Fruit fly (Drosophila melanogaster): ENCODE results near the gene GILT2.

GILT2 gene

dm6 chr3R:23639583-23639982 is 39.1 kb upstream of the GILT2 start:
- TF ChIP-seq Dek (tag; optimal IDR thresholded peaks at IDR 0.05) (no peak), HLH3B (GFP tag; IDR thresholded peaks at IDR 0.05) (no peak), aop (GFP tag; IDR thresholded peaks at IDR 0.05) (no peak), Ets65A (GFP tag) (peak; percentile 74), vvl (GFP tag; IDR thresholded peaks at IDR 0.05) (no peak), CG11085 (GFP tag; IDR thresholded peaks at IDR 0.05) (no peak), CG32532 (GFP tag; IDR thresholded peaks at IDR 0.05) (no peak), danr (GFP tag; IDR thresholded peaks at IDR 0.05) (no peak), Ets97D (GFP tag; optimal IDR thresholded peaks at IDR 0.05) (no peak), CG10654 (GFP tag; optimal IDR thresholded peaks at IDR 0.05) (no peak), tgo (GFP tag; IDR thresholded peaks at IDR 0.05) (no peak), gem (tag; optimal IDR thresholded peaks at IDR 0.05) (no peak), CG12744 (GFP tag; optimal IDR thresholded peaks at IDR 0.05) (no peak), CG10274 (GFP tag; optimal IDR thresholded peaks at IDR 0.05) (no peak), CG10543 (GFP tag; optimal IDR thresholded peaks at IDR 0.05) (no peak), Atf6 (GFP tag; IDR thresholded peaks at IDR 0.05) (0 out of 2 replicates have a peak, but pooled peaks have one; percentile 15), CG13775 (GFP tag; optimal IDR thresholded peaks at IDR 0.05) (no peak)

- TF ChIP-seq ATbp (GFP tag; optimal IDR thresholded peaks at IDR 0.05) (peak; percentile 15), sens (GFP tag) (peak; percentile 12), grau (tag; optimal IDR thresholded peaks at IDR 0.05) (peak; percentile 7), Blimp-1 (GFP tag; optimal IDR thresholded peaks at IDR 0.05) (peak; percentile 62), CG1832 (GFP tag; optimal IDR thresholded peaks at IDR 0.05) (no peak)
Measured at dm6 chr3R:23642836-23643235, 35.9 kb upstream of the GILT2 start.

dm6 chr3R:23646183-23646582 is 32.5 kb upstream of the GILT2 start:
- TF ChIP-seq CG1529 (GFP tag; optimal IDR thresholded peaks at IDR 0.05) (peak; percentile 69), gro (GFP tag; optimal IDR thresholded peaks at IDR 0.05) (peak; percentile 20), ase (GFP tag; IDR thresholded peaks at IDR 0.05) (peak; percentile 78), bigmax (GFP tag; optimal IDR thresholded peaks at IDR 0.05) (no peak), CG10543 (GFP tag; optimal IDR thresholded peaks at IDR 0.05) (no peak), unc-4 (GFP tag; IDR thresholded peaks at IDR 0.05; ENCODE audit: partially characterized antibody) (no peak), CG14050 (GFP tag; IDR thresholded peaks at IDR 0.05) (peak; percentile 59; the same call in 2 of the 3 replicates), Max (GFP tag; optimal IDR thresholded peaks at IDR 0.05) (peak; percentile 62), Rx (GFP tag; IDR thresholded peaks at IDR 0.05) (peak; percentile 88), CG14441 (GFP tag; IDR thresholded peaks at IDR 0.05) (peak; percentile 83), tin (GFP tag; optimal IDR thresholded peaks at IDR 0.05) (peak; percentile 75), aop (GFP tag; IDR thresholded peaks at IDR 0.05) (no peak), vfl (GFP tag; optimal IDR thresholded peaks at IDR 0.05) (no peak), Nf-YA (GFP tag; IDR thresholded peaks at IDR 0.05) (no peak), CG16813 (GFP tag; IDR thresholded peaks at IDR 0.05; ENCODE audit: partially characterized antibody) (no peak), Rfx (GFP tag; IDR thresholded peaks at IDR 0.05) (peak; percentile 73), CG3407 (GFP tag; optimal IDR thresholded peaks at IDR 0.05) (peak; percentile 53), Ptx1 (GFP tag; IDR thresholded peaks at IDR 0.05) (peak; percentile 83), CG10366 (GFP tag; IDR thresholded peaks at IDR 0.05) (peak; percentile 86), Nf-YC (tag; optimal IDR thresholded peaks at IDR 0.05) (no peak), CG10321 (GFP tag; IDR thresholded peaks at IDR 0.05) (peak; percentile 50; the same call in 1 of the 2 replicates), BEAF-32 (GFP tag; optimal IDR thresholded peaks at IDR 0.05) (no peak), pnt (GFP tag; optimal IDR thresholded peaks at IDR 0.05) (peak; percentile 56), CG10147 (GFP tag; optimal IDR thresholded peaks at IDR 0.05) (peak; percentile 31), CG30403 (GFP tag; optimal IDR thresholded peaks at IDR 0.05) (peak; percentile 72), CG2712 (tag; optimal IDR thresholded peaks at IDR 0.05) (peak; percentile 73), crc (GFP tag; optimal IDR thresholded peaks at IDR 0.05) (peak; percentile 39), sob (GFP tag; IDR thresholded peaks at IDR 0.05) (peak; percentile 67), B-H2 (GFP tag; optimal IDR thresholded peaks at IDR 0.05) (no peak), corto (GFP tag; optimal IDR thresholded peaks at IDR 0.05) (no peak)
